Fruit fly (Drosophila melanogaster): ENCODE measurements around the gene Ddx56.

Ddx56 gene

DNA sequence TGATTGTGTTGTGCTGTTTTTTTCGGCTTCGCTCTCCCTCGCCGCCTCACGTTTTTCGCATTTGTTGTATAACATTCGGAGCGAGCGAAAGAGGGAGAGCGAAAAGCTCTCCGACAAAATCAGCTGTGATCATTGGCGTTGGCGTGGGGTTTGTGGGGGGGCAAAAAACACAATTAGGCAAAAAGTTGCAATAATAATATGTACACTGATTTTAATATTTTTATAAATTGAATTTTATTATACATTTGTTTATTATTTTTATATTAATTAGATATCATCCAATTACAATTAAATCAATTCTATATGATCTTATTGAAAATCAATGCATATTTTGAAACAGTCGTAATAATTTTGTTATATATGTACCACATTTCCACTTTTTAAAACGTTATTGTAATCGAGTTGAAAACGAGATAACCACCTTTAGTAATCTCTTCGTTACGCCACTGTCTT is 12.1 kb downstream of the Ddx56 start (continued):
- TF ChIP-seq CG10565 (GFP tag; optimal IDR thresholded peaks at IDR 0.05) (no peak), CG9609 (GFP tag; optimal IDR thresholded peaks at IDR 0.05) (no peak), CG17361 (GFP tag; IDR thresholded peaks at IDR 0.05) (peak; percentile 52; the same call in 2 of the 3 replicates), nom (GFP tag; optimal IDR thresholded peaks at IDR 0.05) (no peak), CG8388 (GFP tag; optimal IDR thresholded peaks at IDR 0.05) (peak; percentile 3), CG12104 (GFP tag; optimal IDR thresholded peaks at IDR 0.05) (no peak), CG1792 (GFP tag; optimal IDR thresholded peaks at IDR 0.05) (no peak), crc (GFP tag; optimal IDR thresholded peaks at IDR 0.05) (no peak), dati (GFP tag; IDR thresholded peaks at IDR 0.05) (no peak), CG34224 (GFP tag; IDR thresholded peaks at IDR 0.05; ENCODE audit: partially characterized antibody) (no peak), en (GFP tag; optimal IDR thresholded peaks at IDR 0.05) (no peak), CG31388 (GFP tag; optimal IDR thresholded peaks at IDR 0.05) (no peak), al (GFP tag; IDR thresholded peaks at IDR 0.05) (0 out of 2 replicates have a peak, but pooled peaks have one; percentile 24), CG2875 (GFP tag; optimal IDR thresholded peaks at IDR 0.05) (no peak), ttk (GFP tag; IDR thresholded peaks at IDR 0.05) (no peak), pfk (GFP tag; optimal IDR thresholded peaks at IDR 0.05) (no peak), CG7372 (GFP tag; IDR thresholded peaks at IDR 0.05) (no peak), ftz-f1 (GFP tag; optimal IDR thresholded peaks at IDR 0.05) (no peak), schlank (tag; optimal IDR thresholded peaks at IDR 0.05) (no peak), crp (GFP tag; optimal IDR thresholded peaks at IDR 0.05) (peak in 1 of 2 experiments; percentile 62), h (optimal IDR thresholded peaks at IDR 0.05) (no peak), Ada2b (GFP tag; IDR thresholded peaks at IDR 0.05) (no peak), CG13894 (tag; optimal IDR thresholded peaks at IDR 0.05) (no peak), CG1832 (GFP tag; optimal IDR thresholded peaks at IDR 0.05) (no peak), Blimp-1 (GFP tag; optimal IDR thresholded peaks at IDR 0.05) (peak; percentile 36), Bteb2 (GFP tag; optimal IDR thresholded peaks at IDR 0.05) (no peak), CG9932 (GFP tag; IDR thresholded peaks at IDR 0.05) (peak; percentile 69), Aef1 (GFP tag; IDR thresholded peaks at IDR 0.05) (no peak), br (optimal IDR thresholded peaks at IDR 0.05) (no peak), sc (optimal IDR thresholded peaks at IDR 0.05) (no peak), sc (GFP tag; optimal IDR thresholded peaks at IDR 0.05) (no peak), tio (GFP tag; optimal IDR thresholded peaks at IDR 0.05) (no peak), CG6654 (GFP tag; optimal IDR thresholded peaks at IDR 0.05) (no peak), Jarid2 (GFP tag; optimal IDR thresholded peaks at IDR 0.05) (no peak), CG12744 (GFP tag; optimal IDR thresholded peaks at IDR 0.05) (no peak), CG7987 (GFP tag; optimal IDR thresholded peaks at IDR 0.05) (no peak), grn (GFP tag; optimal IDR thresholded peaks at IDR 0.05) (no peak), zen2 (GFP tag; IDR thresholded peaks at IDR 0.05; ENCODE audit: partially characterized antibody) (no peak), bcd (GFP tag; optimal IDR thresholded peaks at IDR 0.05) (peak; percentile 37), CG3726 (GFP tag; IDR thresholded peaks at IDR 0.05) (no peak), CG10959 (GFP tag; IDR thresholded peaks at IDR 0.05) (no peak), CG31224 (GFP tag; IDR thresholded peaks at IDR 0.05) (no peak), CG7556 (GFP tag; optimal IDR thresholded peaks at IDR 0.05) (peak; percentile 70), Fer3 (tag; optimal IDR thresholded peaks at IDR 0.05) (peak; percentile 31), Atf-2 (GFP tag; optimal IDR thresholded peaks at IDR 0.05) (no peak), Hr51 (GFP tag; optimal IDR thresholded peaks at IDR 0.05) (no peak), gsb (GFP tag; IDR thresholded peaks at IDR 0.05) (no peak), ac (GFP tag; optimal IDR thresholded peaks at IDR 0.05) (no peak), CG11560 (tag; IDR thresholded peaks at IDR 0.05) (no peak), CG4820 (GFP tag; optimal IDR thresholded peaks at IDR 0.05) (no peak), run (tag; optimal IDR thresholded peaks at IDR 0.05) (no peak), CG14860 (GFP tag; IDR thresholded peaks at IDR 0.05; ENCODE audit: partially characterized antibody) (no peak)
